Fruit fly (Drosophila melanogaster) whole organism, embryonic: ENCODE measurements around the gene Hayan.

Experiments
- Atf3 ChIP-seq: fragments of 200-800 bp; sonication (Bioruptor generic); optimal IDR thresholded peaks from 3 replicates; lab custom pipeline; 2016; ENCODE audit warnings: missing biosample characterization, missing genetic modification characterization
- CG10431 ChIP-seq: fragments of 200-800 bp; sonication (Bioruptor generic); optimal IDR thresholded peaks from 3 replicates; lab custom pipeline; 2018; ENCODE audit warnings: missing biosample characterization, mild to moderate bottlenecking, missing genetic modification characterization
- CG10462 ChIP-seq: fragments of 200-800 bp; sonication (Bioruptor generic); optimal IDR thresholded peaks from 2 replicates; lab custom pipeline; 2016; ENCODE audit warnings: missing biosample characterization, missing genetic modification characterization
- CG11723 ChIP-seq: fragments of 200-800 bp; sonication (Bioruptor generic); optimal IDR thresholded peaks from 2 replicates; lab custom pipeline; 2017; ENCODE audit warnings: missing biosample characterization, mild to moderate bottlenecking, missing genetic modification characterization
- CG12219 ChIP-seq: fragments of 200-800 bp; sonication (Bioruptor generic); optimal IDR thresholded peaks from 3 replicates; lab custom pipeline; 2018; ENCODE audit warnings: missing biosample characterization, mild to moderate bottlenecking, missing genetic modification characterization
- CG14014 ChIP-seq: fragments of 200-800 bp; sonication (Bioruptor generic); IDR thresholded peaks from 2 replicates; pipeline ENCODE4 v1.3.6; 2022; ENCODE audit warnings: missing biosample characterization, missing genetic modification characterization
- CG15514 ChIP-seq: fragments of 200-800 bp; sonication (Bioruptor generic); optimal IDR thresholded peaks from 3 replicates; lab custom pipeline; 2017; ENCODE audit warnings: missing biosample characterization, missing genetic modification characterization, mild to moderate bottlenecking, moderate library complexity, missing genetic modification reagents
- CG2202 ChIP-seq: fragments of 200-800 bp; sonication (Bioruptor generic); optimal IDR thresholded peaks from 2 replicates; lab custom pipeline; 2018; ENCODE audit warnings: missing biosample characterization, mild to moderate bottlenecking, missing genetic modification characterization
- CG2678 ChIP-seq: fragments of 200-800 bp; sonication (Bioruptor generic); optimal IDR thresholded peaks from 3 replicates; lab custom pipeline; 2019; ENCODE audit warnings: missing biosample characterization, mild to moderate bottlenecking, missing genetic modification characterization, moderate library complexity
- CG31388 ChIP-seq: fragments of 200-800 bp; sonication (Bioruptor generic); optimal IDR thresholded peaks from 2 replicates; lab custom pipeline; 2016; ENCODE audit warnings: missing biosample characterization, missing genetic modification characterization
- CG32772 ChIP-seq: fragments of 200-800 bp; sonication (Bioruptor generic); IDR thresholded peaks from 2 replicates; pipeline ENCODE4 v1.3.6; 2022; ENCODE audit warnings: missing biosample characterization, missing genetic modification characterization
- CG34224 ChIP-seq: fragments of 200-800 bp; sonication (Bioruptor generic); IDR thresholded peaks from 3 replicates; pipeline ENCODE4 v1.3.6; 2022; ENCODE audit warnings: missing biosample characterization, missing genetic modification characterization; ENCODE audit not compliant: partially characterized antibody
- CG43689 ChIP-seq: fragments of 200-800 bp; sonication (Bioruptor generic); IDR thresholded peaks from 2 replicates; pipeline ENCODE4 v1.3.6; 2022; ENCODE audit warnings: missing biosample characterization, missing genetic modification characterization
- CG6272 ChIP-seq: fragments of 200-800 bp; sonication (Bioruptor generic); IDR thresholded peaks from 2 replicates; pipeline ENCODE4 v1.3.6; 2022; ENCODE audit warnings: missing biosample characterization, missing genetic modification characterization
- CG7271 ChIP-seq: fragments of 200-800 bp; sonication (Bioruptor generic); optimal IDR thresholded peaks from 2 replicates; lab custom pipeline; 2018; ENCODE audit warnings: missing biosample characterization, mild to moderate bottlenecking, missing genetic modification characterization, moderate library complexity
- CG7786 ChIP-seq: fragments of 200-800 bp; sonication (Bioruptor generic); optimal IDR thresholded peaks from 2 replicates; lab custom pipeline; 2016; ENCODE audit warnings: missing biosample characterization, missing genetic modification characterization
- CG7987 ChIP-seq: fragments of 200-800 bp; sonication (Bioruptor generic); optimal IDR thresholded peaks from 2 replicates; lab custom pipeline; 2018; ENCODE audit warnings: missing biosample characterization, mild to moderate bottlenecking, missing genetic modification characterization, moderate library complexity
- CG8089 ChIP-seq: fragments of 200-800 bp; sonication (Bioruptor generic); optimal IDR thresholded peaks from 3 replicates; lab custom pipeline; 2016; ENCODE audit warnings: missing biosample characterization, missing genetic modification characterization
- CG8478 ChIP-seq: fragments of >200 bp; optimal IDR thresholded peaks from 2 replicates; lab custom pipeline; 2018
- CG8765 ChIP-seq: fragments of 200-800 bp; sonication (Bioruptor generic); IDR thresholded peaks from 2 replicates; pipeline ENCODE4 v1.3.6; 2022; ENCODE audit warnings: missing biosample characterization, missing genetic modification characterization
- CG9932 ChIP-seq: fragments of 200-800 bp; sonication (Bioruptor generic); IDR thresholded peaks from 2 replicates; pipeline ENCODE4 v1.3.6; 2022; ENCODE audit warnings: missing biosample characterization, missing genetic modification characterization
- D19A ChIP-seq: fragments of 200-800 bp; optimal IDR thresholded peaks from 3 replicates; lab custom pipeline; 2019; ENCODE audit warnings: missing biosample characterization, mild to moderate bottlenecking, missing genetic modification characterization, moderate library complexity
- Deaf1 ChIP-seq: fragments of 200-800 bp; optimal IDR thresholded peaks from 3 replicates; lab custom pipeline; 2019; ENCODE audit warnings: missing biosample characterization, mild to moderate bottlenecking, missing genetic modification characterization, moderate library complexity
- Gsc ChIP-seq: fragments of 200-800 bp; sonication (Bioruptor generic); IDR thresholded peaks from 2 replicates; pipeline ENCODE4 v1.3.6; 2022; ENCODE audit warnings: missing biosample characterization, missing genetic modification characterization
- Hmr ChIP-seq: fragments of 200-800 bp; sonication (Bioruptor generic); optimal IDR thresholded peaks from 3 replicates; lab custom pipeline; 2017; ENCODE audit warnings: mild to moderate bottlenecking, missing biosample characterization, missing genetic modification reagents, missing genetic modification characterization
- Hr51 ChIP-seq, 2 experiments: fragments of 200-800 bp; sonication (Bioruptor generic); optimal IDR thresholded peaks; 2 replicates in 1 of 2; 3 replicates in 1 of 2; lab custom pipeline; 2016 to 2018; ENCODE audit warnings: missing biosample characterization in 2 of 2, missing genetic modification characterization in 2 of 2, mild to moderate bottlenecking in 1 of 2, moderate library complexity in 1 of 2
- NfI ChIP-seq: fragments of 200-800 bp; sonication (Bioruptor generic); optimal IDR thresholded peaks from 3 replicates; lab custom pipeline; 2018; ENCODE audit warnings: missing biosample characterization, mild to moderate bottlenecking, missing genetic modification characterization, moderate library complexity
- Stat92E ChIP-seq, 3 experiments: fragments of >200 bp in 2 of 3; fragments of 200-800 bp in 1 of 3; sonication (Bioruptor generic) in 1 of 3; optimal IDR thresholded peaks; 2 replicates each; lab custom pipeline; 2017 to 2019; ENCODE audit warnings: missing biosample characterization in 3 of 3, missing genetic modification characterization in 3 of 3, mild to moderate bottlenecking in 1 of 3, moderate library complexity in 1 of 3
- ato ChIP-seq: fragments of 200-800 bp; sonication (Bioruptor generic); IDR thresholded peaks from 2 replicates; pipeline ENCODE4 v1.3.6; 2022; ENCODE audit warnings: missing biosample characterization, missing genetic modification characterization; ENCODE audit not compliant: partially characterized antibody
- cas ChIP-seq: fragments of 200-800 bp; sonication (Bioruptor generic); IDR thresholded peaks from 2 replicates; pipeline ENCODE4 v1.3.6; 2022; ENCODE audit warnings: missing biosample characterization, missing genetic modification characterization
- chif ChIP-seq, 2 experiments: fragments of 200-800 bp; sonication (Bioruptor generic); optimal IDR thresholded peaks; 3 replicates each; lab custom pipeline; 2016; ENCODE audit warnings: missing biosample characterization in 2 of 2, missing genetic modification characterization in 2 of 2
- crc ChIP-seq: fragments of 200-800 bp; sonication (Bioruptor generic); optimal IDR thresholded peaks from 2 replicates; lab custom pipeline; 2016; ENCODE audit warnings: missing biosample characterization, missing genetic modification characterization
- dan ChIP-seq: fragments of 200-800 bp; sonication (Bioruptor generic); IDR thresholded peaks from 2 replicates; pipeline ENCODE4 v1.3.6; 2022; ENCODE audit warnings: missing biosample characterization, missing genetic modification characterization
- fd64A ChIP-seq: fragments of 200-800 bp; sonication (Bioruptor generic); optimal IDR thresholded peaks from 3 replicates; lab custom pipeline; 2018; ENCODE audit warnings: missing biosample characterization, mild to moderate bottlenecking, missing genetic modification characterization
- gem ChIP-seq: fragments of 200-800 bp; sonication (Bioruptor generic); optimal IDR thresholded peaks from 2 replicates; lab custom pipeline; 2019; ENCODE audit warnings: missing biosample characterization, mild to moderate bottlenecking, missing genetic modification characterization, moderate library complexity
- gt ChIP-seq: fragments of 200-800 bp; sonication (Bioruptor generic); IDR thresholded peaks from 2 replicates; pipeline ENCODE4 v1.3.6; 2022; ENCODE audit warnings: missing biosample characterization, missing genetic modification characterization
- h ChIP-seq: fragments of >200 bp; optimal IDR thresholded peaks from 2 replicates; lab custom pipeline; 2017
- hth ChIP-seq: fragments of >200 bp; optimal IDR thresholded peaks from 2 replicates; lab custom pipeline; 2017; ENCODE audit warnings: inconsistent platforms
- p53 ChIP-seq: fragments of 200-800 bp; sonication (Bioruptor generic); optimal IDR thresholded peaks from 2 replicates; lab custom pipeline; 2016; ENCODE audit warnings: missing biosample characterization, missing genetic modification characterization
- pfk ChIP-seq: fragments of 200-800 bp; sonication (Bioruptor generic); optimal IDR thresholded peaks from 2 replicates; lab custom pipeline; 2018; ENCODE audit warnings: missing biosample characterization, mild to moderate bottlenecking, missing genetic modification characterization, moderate library complexity
- pita ChIP-seq: fragments of 200-800 bp; sonication (Bioruptor generic); optimal IDR thresholded peaks from 2 replicates; lab custom pipeline; 2017; ENCODE audit warnings: missing biosample characterization, mild to moderate bottlenecking, missing genetic modification characterization
- pzg ChIP-seq: fragments of 200-800 bp; sonication (Bioruptor generic); optimal IDR thresholded peaks from 3 replicates; lab custom pipeline; 2018; ENCODE audit warnings: missing biosample characterization, mild to moderate bottlenecking, missing genetic modification characterization, moderate library complexity
- repo ChIP-seq: fragments of 200-800 bp; sonication (Bioruptor generic); optimal IDR thresholded peaks from 2 replicates; lab custom pipeline; 2016; ENCODE audit warnings: missing biosample characterization, missing genetic modification characterization
- salm ChIP-seq: fragments of 200-800 bp; sonication (Bioruptor generic); optimal IDR thresholded peaks from 2 replicates; lab custom pipeline; 2018; ENCODE audit warnings: missing biosample characterization, mild to moderate bottlenecking, missing genetic modification characterization
- seq ChIP-seq: fragments of 200-800 bp; sonication (Bioruptor generic); IDR thresholded peaks from 2 replicates; pipeline ENCODE4 v1.3.6; 2022; ENCODE audit warnings: missing biosample characterization, missing genetic modification characterization
- so ChIP-seq: fragments of 200-800 bp; sonication (Bioruptor generic); IDR thresholded peaks from 3 replicates; pipeline ENCODE4 v1.3.6; 2022; ENCODE audit warnings: missing biosample characterization, missing genetic modification characterization
- tgo ChIP-seq: fragments of 200-800 bp; sonication (Bioruptor generic); IDR thresholded peaks from 3 replicates; pipeline ENCODE4 v1.3.6; 2022; ENCODE audit warnings: missing biosample characterization, missing genetic modification characterization
- ttk ChIP-seq: fragments of 200-800 bp; sonication (Bioruptor generic); IDR thresholded peaks from 2 replicates; pipeline ENCODE4 v2.1.2; 2022; ENCODE audit warnings: missing biosample characterization, missing genetic modification characterization
- usp ChIP-seq: fragments of >200 bp; optimal IDR thresholded peaks from 2 replicates; lab custom pipeline; 2017; ENCODE audit warnings: missing biosample characterization, missing genetic modification characterization
- vvl ChIP-seq: fragments of 200-800 bp; sonication (Bioruptor generic); IDR thresholded peaks from 2 replicates; pipeline ENCODE4 v1.3.6; 2022; ENCODE audit warnings: missing biosample characterization, missing genetic modification characterization
- wor ChIP-seq: fragments of 200-800 bp; sonication (Bioruptor generic); IDR thresholded peaks from 2 replicates; pipeline ENCODE4 v1.3.6; 2022; ENCODE audit warnings: missing biosample characterization, missing genetic modification characterization

The Hayan gene

DNA sequence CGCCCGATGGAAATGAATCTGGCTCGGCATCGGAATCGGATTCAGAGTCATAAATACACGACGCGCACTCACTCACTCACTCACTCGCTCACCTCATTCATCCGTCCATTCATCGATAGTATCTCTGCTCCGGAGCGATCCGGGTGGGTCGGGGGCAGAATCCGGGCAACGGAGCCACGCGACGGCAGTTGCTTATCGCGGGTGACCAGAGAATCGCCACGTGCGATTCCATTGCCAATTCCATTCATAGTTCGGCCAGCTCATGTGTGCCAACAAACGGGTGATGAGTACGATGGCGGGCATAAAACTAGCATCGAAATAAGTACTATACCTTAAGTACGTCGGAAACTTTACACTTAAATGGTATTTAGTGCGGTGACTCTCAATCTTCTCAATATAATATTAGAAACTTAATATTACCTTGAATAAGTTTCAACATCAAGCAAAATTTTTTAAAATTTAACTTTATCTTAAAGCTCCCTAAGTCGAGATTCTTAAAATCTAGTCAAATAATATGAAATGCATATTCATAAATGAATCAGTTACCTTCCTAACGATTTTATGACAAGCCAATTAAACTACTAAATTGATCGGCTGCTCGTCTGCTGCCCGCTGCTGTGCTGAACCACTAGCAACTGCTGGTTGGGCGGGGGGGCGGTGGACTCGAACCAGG, 41.2 kb upstream of the Hayan start (continued):
- TF ChIP-seq CG10462 (GFP tag; lab: Kevin White, UChicago), result peak; percentile 7
- TF ChIP-seq pzg, result no peak
- no peak for TF ChIP-seq CG8765
- no peak for TF ChIP-seq cas (GFP tag; lab: Robert Waterston, UW)
- no peak for TF ChIP-seq CG32772
- no peak for TF ChIP-seq CG7987
- no peak for TF ChIP-seq gt (GFP tag; lab: Robert Waterston, UW)
- TF ChIP-seq NfI (GFP tag; lab: Kevin White, UChicago), result no peak
- no peak for TF ChIP-seq Gsc (GFP tag; lab: Robert Waterston, UW)
- peak; percentile 9 for TF ChIP-seq Hmr (GFP tag; lab: Kevin White, UChicago)
- TF ChIP-seq CG11723 (GFP tag; lab: Kevin White, UChicago), result no peak
- TF ChIP-seq p53, result no peak
- peak; percentile 59 for TF ChIP-seq D19A (tag; lab: Kevin White, UChicago)
- no peak for TF ChIP-seq CG2202
- no peak for TF ChIP-seq CG43689
- TF ChIP-seq CG8478, result no peak
- peak in 1 of 2 experiments; percentile 32 for TF ChIP-seq Hr51 (GFP tag; optimal IDR thresholded peaks at IDR 0.05; lab: Kevin White, UChicago)
- TF ChIP-seq CG2678 (tag; lab: Kevin White, UChicago), result peak; percentile 67
- no peak for TF ChIP-seq CG10431 (GFP tag; lab: Kevin White, UChicago)
- TF ChIP-seq usp (GFP tag; lab: Kevin White, UChicago), result no peak
- TF ChIP-seq fd64A, result no peak
- TF ChIP-seq pita (GFP tag; lab: Kevin White, UChicago), result no peak
- TF ChIP-seq so (GFP tag; lab: Robert Waterston, UW), result no peak
- no peak for TF ChIP-seq CG15514 (GFP tag; lab: Kevin White, UChicago)
- TF ChIP-seq chif (GFP tag; optimal IDR thresholded peaks at IDR 0.05; lab: Kevin White, UChicago), result peak in 1 of 2 experiments; percentile 9
- TF ChIP-seq CG6272 (GFP tag; lab: Robert Waterston, UW), result no peak
- TF ChIP-seq CG8089 (GFP tag; lab: Kevin White, UChicago), result no peak
- TF ChIP-seq seq (GFP tag; lab: Robert Waterston, UW), result no peak
- peak; percentile 68 for TF ChIP-seq gem
- TF ChIP-seq pfk, result no peak
- TF ChIP-seq CG31388 (GFP tag; lab: Kevin White, UChicago), result no peak
- TF ChIP-seq vvl (GFP tag; lab: Robert Waterston, UW), result peak; percentile 23; the same call in 1 of the 2 replicates
- no peak for TF ChIP-seq Deaf1 (tag; lab: Kevin White, UChicago)
- no peak for TF ChIP-seq crc
- TF ChIP-seq CG12219, result no peak
- no peak; the same call in 2 of the 3 replicates for TF ChIP-seq tgo (GFP tag; lab: Robert Waterston, UW)
- TF ChIP-seq CG7271, result peak; percentile 16
- no peak for TF ChIP-seq CG14014
- TF ChIP-seq Atf3 (GFP tag; lab: Kevin White, UChicago), result no peak
- TF ChIP-seq ttk (GFP tag; lab: Robert Waterston, UW), result no peak
- TF ChIP-seq wor (GFP tag; lab: Robert Waterston, UW), result no peak
- no peak for TF ChIP-seq CG9932 (GFP tag; lab: Robert Waterston, UW)
- no peak for TF ChIP-seq CG34224 (GFP tag; lab: Robert Waterston, UW)
- no peak for TF ChIP-seq dan (GFP tag; lab: Robert Waterston, UW)
- no peak for TF ChIP-seq h
- TF ChIP-seq salm (tag; lab: Kevin White, UChicago), result no peak
- TF ChIP-seq hth (lab: Kevin White, UChicago), result no peak
- TF ChIP-seq CG7786 (GFP tag; lab: Kevin White, UChicago), result no peak
- no peak for TF ChIP-seq ato (GFP tag; lab: Robert Waterston, UW)
- TF ChIP-seq repo (GFP tag; lab: Kevin White, UChicago), result no peak
- no peak for TF ChIP-seq Stat92E (GFP tag; optimal IDR thresholded peaks at IDR 0.05; lab: Kevin White, UChicago)
